Worm (Caenorhabditis elegans) whole organism, L4 larva: ENCODE data around the gene Y60C6A.1.

ENCODE experiments used
- F37D6.2 ChIP-seq: sonication (generic microtip); optimal IDR thresholded peaks from 2 replicates; lab custom pipeline; 2016; ENCODE audit warnings: mild to moderate bottlenecking, missing genetic modification characterization, missing compliant biosample characterization
- R02D3.7 ChIP-seq: fragments of 150-350 bp; sonication (generic microtip); optimal IDR thresholded peaks from 3 replicates; lab custom pipeline; 2014; ENCODE audit warnings: missing biosample characterization, missing genetic modification characterization
- T20F7.1 ChIP-seq: fragments of 200-800 bp; sonication (Bioruptor generic); optimal IDR thresholded peaks from 2 replicates; lab custom pipeline; 2018; ENCODE audit warnings: mild to moderate bottlenecking, missing genetic modification characterization, missing compliant biosample characterization
- T26A8.4 ChIP-seq: fragments of 200-800 bp; sonication (Bioruptor generic); IDR thresholded peaks from 2 replicates; pipeline ENCODE4 v1.3.6; 2022; ENCODE audit warnings: missing genetic modification characterization, missing compliant biosample characterization
- Y48G9A.11 ChIP-seq: fragments of 200-800 bp; sonication (Bioruptor generic); IDR thresholded peaks from 2 replicates; pipeline ENCODE4 v1.3.6; 2022; ENCODE audit warnings: missing genetic modification reagents, missing genetic modification characterization, missing compliant biosample characterization
- Y75B8A.6 ChIP-seq: fragments of 200-800 bp; sonication (Bioruptor generic); IDR thresholded peaks from 2 replicates; pipeline ENCODE4 v1.3.6; 2022; ENCODE audit warnings: missing genetic modification reagents, missing genetic modification characterization, missing compliant biosample characterization
- aly-2 ChIP-seq: sonication (generic microtip); optimal IDR thresholded peaks from 2 replicates; lab custom pipeline; 2018; ENCODE audit warnings: missing biosample characterization, missing genetic modification characterization
- attf-4 ChIP-seq: sonication (generic microtip); optimal IDR thresholded peaks from 3 replicates; lab custom pipeline; 2017; ENCODE audit warnings: missing biosample characterization, missing genetic modification characterization
- ceh-28 ChIP-seq: fragments of 150-350 bp; optimal IDR thresholded peaks from 2 replicates; lab custom pipeline; 2014; ENCODE audit warnings: missing biosample characterization, missing genetic modification reagents, missing genetic modification characterization
- daf-16 ChIP-seq, 3 experiments: sonication (generic microtip); optimal IDR thresholded peaks; 2 replicates each; lab custom pipeline; 2016 to 2017; ENCODE audit warnings: missing genetic modification characterization in 3 of 3, missing genetic modification reagents in 3 of 3, mild to moderate bottlenecking in 2 of 3, missing compliant biosample characterization in 2 of 3, missing biosample characterization in 1 of 3, moderate library complexity in 1 of 3
- daf-19 ChIP-seq: fragments of 200-800 bp; sonication (Bioruptor generic); conservative IDR thresholded peaks from 2 replicates; pipeline ENCODE4 v1.3.6; 2022; ENCODE audit warnings: missing genetic modification characterization, missing compliant biosample characterization
- daf-8 ChIP-seq: fragments of 200-800 bp; sonication (Bioruptor generic); IDR thresholded peaks from 2 replicates; pipeline ENCODE4 v1.3.6; 2022; ENCODE audit warnings: missing genetic modification characterization, missing compliant biosample characterization
- dmd-6 ChIP-seq: fragments of 200-800 bp; sonication (Bioruptor generic); IDR thresholded peaks from 2 replicates; pipeline ENCODE4 v1.3.6; 2022; ENCODE audit warnings: missing genetic modification reagents, missing genetic modification characterization, missing compliant biosample characterization
- dmd-9 ChIP-seq: fragments of 200-800 bp; sonication (Bioruptor generic); IDR thresholded peaks from 2 replicates; pipeline ENCODE4 v1.3.6; 2022; ENCODE audit warnings: missing genetic modification reagents, missing genetic modification characterization, missing compliant biosample characterization
- dve-1 ChIP-seq: sonication (generic microtip); optimal IDR thresholded peaks from 2 replicates; lab custom pipeline; 2017; ENCODE audit warnings: antibody characterized with exemption, mild to moderate bottlenecking, missing genetic modification characterization, missing compliant biosample characterization; ENCODE audit not compliant: insufficient read depth
- egl-27 ChIP-seq: sonication (generic microtip); optimal IDR thresholded peaks from 3 replicates; lab custom pipeline; 2017; ENCODE audit warnings: missing biosample characterization, missing genetic modification reagents, missing genetic modification characterization
- egl-43 ChIP-seq: fragments of 200-800 bp; sonication (Bioruptor generic); IDR thresholded peaks from 2 replicates; pipeline ENCODE4 v1.3.6; 2022; ENCODE audit warnings: missing genetic modification reagents, missing genetic modification characterization, missing compliant biosample characterization
- fos-1 ChIP-seq: fragments of 150-350 bp; optimal IDR thresholded peaks from 2 replicates; lab custom pipeline; 2014; ENCODE audit warnings: missing biosample characterization, missing genetic modification characterization
- gei-8 ChIP-seq: fragments of 200-800 bp; sonication (Bioruptor generic); optimal IDR thresholded peaks from 2 replicates; lab custom pipeline; 2018; ENCODE audit warnings: mild to moderate bottlenecking, missing genetic modification characterization, missing compliant biosample characterization
- hif-1 ChIP-seq, 2 experiments: sonication (generic microtip); optimal IDR thresholded peaks; 2 replicates each; lab custom pipeline; 2016 to 2017; ENCODE audit warnings: missing compliant biosample characterization in 2 of 2, missing genetic modification characterization in 2 of 2, missing genetic modification reagents in 2 of 2, missing genotype in 2 of 2, mild to moderate bottlenecking in 1 of 2
- hlh-11 ChIP-seq: fragments of 200-800 bp; sonication (Bioruptor generic); optimal IDR thresholded peaks from 2 replicates; lab custom pipeline; 2018; ENCODE audit warnings: mild to moderate bottlenecking, missing genetic modification characterization, missing compliant biosample characterization
- hlh-30 ChIP-seq: sonication (generic microtip); optimal IDR thresholded peaks from 2 replicates; lab custom pipeline; 2017; ENCODE audit warnings: antibody characterized with exemption, mild to moderate bottlenecking, missing genetic modification characterization, missing compliant biosample characterization; ENCODE audit not compliant: insufficient read depth
- lim-7 ChIP-seq: fragments of 200-800 bp; sonication (Bioruptor generic); IDR thresholded peaks from 2 replicates; pipeline ENCODE4 v1.3.6; 2022; ENCODE audit warnings: missing genetic modification characterization, missing compliant biosample characterization
- lin-13 ChIP-seq: fragments of 150-350 bp; optimal IDR thresholded peaks from 2 replicates; lab custom pipeline; 2014; ENCODE audit warnings: missing biosample characterization, missing genetic modification reagents, missing genetic modification characterization
- lin-29 ChIP-seq: fragments of 200-800 bp; sonication (Bioruptor generic); IDR thresholded peaks from 2 replicates; pipeline ENCODE4 v1.3.6; 2022; ENCODE audit warnings: missing genetic modification reagents, missing genetic modification characterization, missing compliant biosample characterization
- mep-1 ChIP-seq: fragments of 150-350 bp; sonication (generic microtip); optimal IDR thresholded peaks from 3 replicates; lab custom pipeline; 2014; ENCODE audit warnings: missing biosample characterization, missing genetic modification characterization
- mxl-3 ChIP-seq: fragments of 200-800 bp; sonication (Bioruptor generic); optimal IDR thresholded peaks from 2 replicates; lab custom pipeline; 2018; ENCODE audit warnings: mild to moderate bottlenecking, missing genetic modification characterization, missing compliant biosample characterization
- nhr-10 ChIP-seq: fragments of 150-350 bp; optimal IDR thresholded peaks from 2 replicates; lab custom pipeline; 2014; ENCODE audit warnings: missing biosample characterization, missing genetic modification characterization
- nhr-102 ChIP-seq: sonication (generic microtip); optimal IDR thresholded peaks from 2 replicates; lab custom pipeline; 2016; ENCODE audit warnings: mild to moderate bottlenecking, missing genetic modification characterization, moderate library complexity, missing compliant biosample characterization
- nhr-237 ChIP-seq: sonication (generic microtip); optimal IDR thresholded peaks from 2 replicates; lab custom pipeline; 2017; ENCODE audit warnings: missing biosample characterization, missing genetic modification characterization
- nhr-28 ChIP-seq: fragments of 150-350 bp; optimal IDR thresholded peaks from 2 replicates; lab custom pipeline; 2014; ENCODE audit warnings: missing biosample characterization, missing genetic modification characterization
- nhr-41 ChIP-seq: fragments of 200-800 bp; sonication (Bioruptor generic); IDR thresholded peaks from 2 replicates; pipeline ENCODE4 v1.3.6; 2022; ENCODE audit warnings: missing genetic modification reagents, missing genetic modification characterization, missing compliant biosample characterization
- nhr-77 ChIP-seq: fragments of 150-350 bp; optimal IDR thresholded peaks from 2 replicates; lab custom pipeline; 2014; ENCODE audit warnings: missing biosample characterization, missing genetic modification characterization
- pha-4 ChIP-seq, 2 experiments: fragments of 150-350 bp in 1 of 2; fragments of 200-800 bp in 1 of 2; sonication (Bioruptor generic) in 1 of 2; IDR thresholded peaks in 1 of 2; optimal IDR thresholded peaks in 1 of 2; 2 replicates each; pipeline versions ENCODE4 v1.3.6 to Lab custom; 2014 to 2022; ENCODE audit warnings: missing genetic modification characterization in 2 of 2, missing genetic modification reagents in 2 of 2, missing biosample characterization in 1 of 2, missing compliant biosample characterization in 1 of 2
- pqm-1 ChIP-seq: sonication (generic microtip); optimal IDR thresholded peaks from 2 replicates; lab custom pipeline; 2017; ENCODE audit warnings: missing biosample characterization, missing genetic modification characterization
- rbr-2 ChIP-seq: sonication (generic microtip); optimal IDR thresholded peaks from 2 replicates; lab custom pipeline; 2016; ENCODE audit warnings: missing genotype, missing genetic modification characterization, missing compliant biosample characterization
- saeg-2 ChIP-seq: fragments of 200-800 bp; sonication (Bioruptor generic); IDR thresholded peaks from 2 replicates; pipeline ENCODE4 v1.3.6; 2022; ENCODE audit warnings: missing genetic modification reagents, missing genetic modification characterization, missing compliant biosample characterization
- snpc-4 ChIP-seq: fragments of 150-350 bp; optimal IDR thresholded peaks from 2 replicates; lab custom pipeline; 2014; ENCODE audit warnings: missing biosample characterization, missing genetic modification characterization
- spr-1 ChIP-seq: sonication (generic microtip); optimal IDR thresholded peaks from 2 replicates; lab custom pipeline; 2016; ENCODE audit warnings: mild to moderate bottlenecking, missing genetic modification characterization, missing compliant biosample characterization
- spr-3 ChIP-seq: fragments of 200-800 bp; sonication (Bioruptor generic); optimal IDR thresholded peaks from 2 replicates; lab custom pipeline; 2018; ENCODE audit warnings: mild to moderate bottlenecking, missing genetic modification characterization, missing compliant biosample characterization
- unc-130 ChIP-seq: sonication (generic microtip); optimal IDR thresholded peaks from 2 replicates; lab custom pipeline; 2016; ENCODE audit warnings: missing genetic modification reagents, missing genetic modification characterization, missing compliant biosample characterization
- unc-62 ChIP-seq, 3 experiments: fragments of 150-350 bp in 1 of 3; sonication (generic microtip); optimal IDR thresholded peaks in 2 of 3; peaks in 1 of 3; 1 replicate in 1 of 3; 2 replicates in 2 of 3; lab custom pipeline; 2014 to 2017; ENCODE audit warnings: missing biosample characterization in 3 of 3, missing genetic modification characterization in 3 of 3, missing genetic modification reagents in 3 of 3, missing genotype in 1 of 3
- vab-7 ChIP-seq: fragments of 200-800 bp; sonication (Bioruptor generic); IDR thresholded peaks from 2 replicates; pipeline ENCODE4 v1.3.6; 2022; ENCODE audit warnings: missing genetic modification reagents, missing genetic modification characterization, missing compliant biosample characterization
- zag-1 ChIP-seq: fragments of 150-350 bp; optimal IDR thresholded peaks from 2 replicates; lab custom pipeline; 2014; ENCODE audit warnings: missing biosample characterization, missing genetic modification characterization
- zip-11 ChIP-seq: fragments of 200-800 bp; sonication (Bioruptor generic); IDR thresholded peaks from 2 replicates; pipeline ENCODE4 v1.3.6; 2022; ENCODE audit warnings: missing genetic modification characterization, missing compliant biosample characterization
- ztf-11 ChIP-seq: fragments of 150-350 bp; optimal IDR thresholded peaks from 2 replicates; lab custom pipeline; 2014; ENCODE audit warnings: missing biosample characterization, missing genetic modification characterization

The Y60C6A.1 gene

ce11 chrV:4742190-4742589, 41.2 kb upstream of the Y60C6A.1 start, which contains the start of gene ugt-61:
Gene ugt-61, plus strand, starts transcription at chrV:4742422.
- TF ChIP-seq T26A8.4 (GFP tag; lab: Robert Waterston, UW) (no peak), lin-29 (GFP tag; lab: Robert Waterston, UW) (no peak), egl-43 (GFP tag; lab: Robert Waterston, UW) (no peak), F37D6.2 (no peak), lim-7 (GFP tag; lab: Robert Waterston, UW) (no peak), nhr-28 (tag; lab: Kevin White, UChicago) (peak; percentile 78), daf-19 (GFP tag; lab: Robert Waterston, UW) (no peak), attf-4 (no peak), saeg-2 (no peak), daf-16 (GFP tag; optimal IDR thresholded peaks at IDR 0.05; lab: Kevin White, UChicago) (no peak), daf-16 (tag; optimal IDR thresholded peaks at IDR 0.05; lab: Kevin White, UChicago) (peak; percentile 48), mep-1 (tag; lab: Kevin White, UChicago) (no peak), nhr-77 (tag; lab: Kevin White, UChicago) (no peak), nhr-41 (GFP tag; lab: Robert Waterston, UW) (no peak), spr-3 (GFP tag; lab: Kevin White, UChicago) (no peak), rbr-2 (tag; lab: Kevin White, UChicago) (no peak), snpc-4 (tag; lab: Kevin White, UChicago) (no peak), hlh-11 (tag; lab: Kevin White, UChicago) (peak; percentile 17), unc-62 (GFP tag; optimal IDR thresholded peaks at IDR 0.05 in 1 of 2; lab: Kevin White, UChicago) (no peak), unc-62 (tag; optimal IDR thresholded peaks at IDR 0.05; lab: Kevin White, UChicago) (no peak), hlh-30 (tag; lab: Kevin White, UChicago) (no peak), ceh-28 (tag; lab: Kevin White, UChicago) (no peak), mxl-3 (GFP tag; lab: Kevin White, UChicago) (no peak), dve-1 (tag; lab: Kevin White, UChicago) (peak; percentile 29), egl-27 (tag; lab: Kevin White, UChicago) (no peak), zip-11 (GFP tag; lab: Robert Waterston, UW) (no peak), zag-1 (no peak), pqm-1 (tag; lab: Kevin White, UChicago) (peak; percentile 49), fos-1 (tag; lab: Kevin White, UChicago) (no peak), R02D3.7 (tag; lab: Kevin White, UChicago) (no peak), nhr-102 (tag; lab: Kevin White, UChicago) (no peak), spr-1 (tag; lab: Kevin White, UChicago) (no peak), gei-8 (GFP tag; lab: Kevin White, UChicago) (no peak), dmd-6 (no peak; the same call in 1 of the 2 replicates), hif-1 (tag; optimal IDR thresholded peaks at IDR 0.05; lab: Kevin White, UChicago) (no peak), nhr-237 (tag; lab: Kevin White, UChicago) (no peak), pha-4 (GFP tag; IDR thresholded peaks at IDR 0.05; lab: Robert Waterston, UW) (no peak), pha-4 (tag; optimal IDR thresholded peaks at IDR 0.05; lab: Kevin White, UChicago) (peak; percentile 44), vab-7 (no peak), nhr-10 (tag; lab: Kevin White, UChicago) (no peak), T20F7.1 (GFP tag; lab: Kevin White, UChicago) (no peak), Y75B8A.6 (GFP tag; lab: Robert Waterston, UW) (no peak), daf-8 (GFP tag; lab: Robert Waterston, UW) (no peak), dmd-9 (GFP tag; lab: Robert Waterston, UW) (no peak), ztf-11 (no peak), unc-130 (GFP tag; lab: Kevin White, UChicago) (no peak), lin-13 (GFP tag; lab: Kevin White, UChicago) (no peak), Y48G9A.11 (no peak), aly-2 (no peak)
